Worm (Caenorhabditis elegans) whole organism, early embryonic: ENCODE data around the gene pitr-6.

Source experiments
- ceh-13 ChIP-seq: fragments of 200-800 bp; sonication (Bioruptor generic); optimal IDR thresholded peaks from 2 replicates; lab custom pipeline; 2018; ENCODE audit warnings: mild to moderate bottlenecking, missing genetic modification characterization, missing compliant biosample characterization
- hmbx-1 ChIP-seq: sonication (generic microtip); optimal IDR thresholded peaks from 2 replicates; lab custom pipeline; 2016; ENCODE audit warnings: mild to moderate bottlenecking, missing genetic modification characterization, missing compliant biosample characterization
- sea-1 ChIP-seq: fragments of 200-800 bp; sonication (Bioruptor generic); conservative IDR thresholded peaks from 2 replicates; pipeline ENCODE4 v1.3.6; 2022; ENCODE audit warnings: missing genetic modification characterization, missing compliant biosample characterization
- tra-4 ChIP-seq: sonication (generic microtip); optimal IDR thresholded peaks from 2 replicates; lab custom pipeline; 2017; ENCODE audit warnings: missing genetic modification characterization, missing compliant biosample characterization

DNA sequence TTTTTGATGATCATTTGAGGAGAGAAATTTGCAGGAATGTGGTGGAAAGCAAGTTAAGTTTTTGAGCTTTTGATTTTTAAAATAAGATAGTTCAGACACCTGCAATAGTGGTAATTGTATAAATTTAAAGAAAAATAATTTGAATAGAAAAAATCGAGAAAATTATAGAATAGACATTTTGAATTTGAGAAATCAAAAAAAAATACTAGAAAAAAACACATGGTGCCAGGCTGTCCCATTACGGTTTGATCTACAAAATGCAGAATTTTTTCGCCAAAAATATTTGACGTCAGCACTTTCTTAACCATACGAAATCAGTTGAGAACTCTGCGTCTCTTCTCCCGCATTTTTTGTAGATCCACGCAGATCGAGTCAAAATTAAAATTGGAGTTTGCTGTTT, 27.6 kb upstream of the pitr-6 start, which contains the start of gene sre-27:
- no peak for TF ChIP-seq hmbx-1 (tag; lab: Kevin White, UChicago)
- no peak for TF ChIP-seq tra-4
- no peak for TF ChIP-seq sea-1
- no peak for TF ChIP-seq ceh-13 (GFP tag; lab: Kevin White, UChicago)
